In genomic region chr3L:5785237-5786062, dm6 we compare ENCODE assay signal across 1 fruit fly cellular context.
TF ChIP-seq lines count a peak whose summit lies in the region.

No protein-coding gene starts in this region.

TF ChIP-seq in whole organism, embryonic, 481 proteins besides CTCF, POLR2A, EP300 and RAD21 (continued from another document and continues in another):
- TF ChIP-seq CG11560 (tag; IDR thresholded peaks at IDR 0.05; lab: Robert Waterston, UW) (no peak), Sry-β (GFP tag; optimal IDR thresholded peaks at IDR 0.05; lab: Kevin White, UChicago) (peak; percentile 57), CG6791 (GFP tag; IDR thresholded peaks at IDR 0.05; lab: Robert Waterston, UW; ENCODE audit: partially characterized antibody) (no peak), CG7357 (GFP tag; IDR thresholded peaks at IDR 0.05; lab: Robert Waterston, UW) (no peak), az2 (GFP tag; optimal IDR thresholded peaks at IDR 0.05; lab: Kevin White, UChicago) (no peak), org-1 (GFP tag; optimal IDR thresholded peaks at IDR 0.05; lab: Kevin White, UChicago) (peak; percentile 11), CG6854 (GFP tag; optimal IDR thresholded peaks at IDR 0.05; lab: Kevin White, UChicago) (no peak), MTF-1 (GFP tag; optimal IDR thresholded peaks at IDR 0.05; lab: Kevin White, UChicago; ENCODE audit: borderline replicate concordance) (peak; percentile 6), CG3847 (GFP tag; IDR thresholded peaks at IDR 0.05; lab: Robert Waterston, UW) (no peak), gem (tag; optimal IDR thresholded peaks at IDR 0.05; lab: Kevin White, UChicago) (no peak), CG30431 (GFP tag; optimal IDR thresholded peaks at IDR 0.05; lab: Kevin White, UChicago) (no peak), slbo (GFP tag; IDR thresholded peaks at IDR 0.05; lab: Robert Waterston, UW) (0 out of 2 replicates have a peak, but pooled peaks have one; percentile 14), Fer1 (GFP tag; optimal IDR thresholded peaks at IDR 0.05; lab: Kevin White, UChicago) (no peak), shn (GFP tag; optimal IDR thresholded peaks at IDR 0.05; lab: Kevin White, UChicago) (no peak), CkIIα-i1 (GFP tag; IDR thresholded peaks at IDR 0.05; lab: Robert Waterston, UW) (no peak), gcm2 (GFP tag; optimal IDR thresholded peaks at IDR 0.05; lab: Kevin White, UChicago) (no peak), CG18476 (GFP tag; optimal IDR thresholded peaks at IDR 0.05; lab: Kevin White, UChicago) (no peak), CG18619 (GFP tag; optimal IDR thresholded peaks at IDR 0.05; lab: Kevin White, UChicago) (no peak), z (GFP tag; IDR thresholded peaks at IDR 0.05; lab: Robert Waterston, UW) (no peak), Lim3 (GFP tag; IDR thresholded peaks at IDR 0.05; lab: Robert Waterston, UW) (no peak), Bteb2 (GFP tag; optimal IDR thresholded peaks at IDR 0.05; lab: Kevin White, UChicago) (no peak), sens-2 (GFP tag; IDR thresholded peaks at IDR 0.05; lab: Robert Waterston, UW) (no peak), CG12299 (tag; optimal IDR thresholded peaks at IDR 0.05; lab: Kevin White, UChicago) (no peak), btn (GFP tag; optimal IDR thresholded peaks at IDR 0.05; lab: Kevin White, UChicago) (no peak), CG10654 (GFP tag; optimal IDR thresholded peaks at IDR 0.05; lab: Kevin White, UChicago) (no peak), CG4820 (GFP tag; optimal IDR thresholded peaks at IDR 0.05; lab: Kevin White, UChicago) (no peak), Optix (GFP tag; IDR thresholded peaks at IDR 0.05; lab: Robert Waterston, UW) (no peak), Adf1 (GFP tag; IDR thresholded peaks at IDR 0.05; lab: Robert Waterston, UW) (no peak), stc (GFP tag; IDR thresholded peaks at IDR 0.05; lab: Robert Waterston, UW) (no peak), ttk (GFP tag; IDR thresholded peaks at IDR 0.05; lab: Robert Waterston, UW) (no peak), fd3F (GFP tag; optimal IDR thresholded peaks at IDR 0.05; lab: Kevin White, UChicago) (no peak), CG1024 (GFP tag; IDR thresholded peaks at IDR 0.05; lab: Robert Waterston, UW) (peak; percentile 20; the same call in 1 of the 2 replicates), CG31365 (tag; optimal IDR thresholded peaks at IDR 0.05; lab: Kevin White, UChicago) (no peak), Max (GFP tag; optimal IDR thresholded peaks at IDR 0.05; lab: Kevin White, UChicago) (no peak), CG42726 (GFP tag; IDR thresholded peaks at IDR 0.05; lab: Robert Waterston, UW; ENCODE audit: partially characterized antibody) (no peak), CG4854 (GFP tag; optimal IDR thresholded peaks at IDR 0.05; lab: Kevin White, UChicago) (no peak), CG7928 (GFP tag; optimal IDR thresholded peaks at IDR 0.05; lab: Kevin White, UChicago) (no peak), CG17912 (GFP tag; optimal IDR thresholded peaks at IDR 0.05; lab: Kevin White, UChicago) (no peak), ewg (GFP tag; optimal IDR thresholded peaks at IDR 0.05; lab: Kevin White, UChicago) (no peak), E2f2 (GFP tag; IDR thresholded peaks at IDR 0.05; lab: Robert Waterston, UW) (no peak), sisA (GFP tag; IDR thresholded peaks at IDR 0.05; lab: Robert Waterston, UW) (no peak), CG30403 (GFP tag; optimal IDR thresholded peaks at IDR 0.05; lab: Kevin White, UChicago) (no peak), p53 (GFP tag; optimal IDR thresholded peaks at IDR 0.05; lab: Kevin White, UChicago) (peak; percentile 96), CG3281 (GFP tag; optimal IDR thresholded peaks at IDR 0.05; lab: Kevin White, UChicago) (no peak), Sox100B (GFP tag; optimal IDR thresholded peaks at IDR 0.05; lab: Kevin White, UChicago) (no peak), CG30020 (tag; optimal IDR thresholded peaks at IDR 0.05; lab: Kevin White, UChicago) (no peak), CG8924 (tag; optimal IDR thresholded peaks at IDR 0.05; lab: Kevin White, UChicago) (no peak), her (GFP tag; optimal IDR thresholded peaks at IDR 0.05; lab: Kevin White, UChicago) (no peak), sim (GFP tag; IDR thresholded peaks at IDR 0.05; lab: Robert Waterston, UW) (no peak), h (optimal IDR thresholded peaks at IDR 0.05; lab: Kevin White, UChicago) (no peak), chm (GFP tag; IDR thresholded peaks at IDR 0.05; lab: Robert Waterston, UW) (no peak), Nf-YA (GFP tag; IDR thresholded peaks at IDR 0.05; lab: Robert Waterston, UW) (no peak), zfh2 (GFP tag; optimal IDR thresholded peaks at IDR 0.05; lab: Kevin White, UChicago) (no peak), CG12391 (tag; optimal IDR thresholded peaks at IDR 0.05; lab: Kevin White, UChicago) (no peak), kni (GFP tag; optimal IDR thresholded peaks at IDR 0.05; lab: Kevin White, UChicago) (no peak), schlank (tag; optimal IDR thresholded peaks at IDR 0.05; lab: Kevin White, UChicago) (no peak), Elba2 (GFP tag; optimal IDR thresholded peaks at IDR 0.05; lab: Kevin White, UChicago) (no peak), CG17568 (GFP tag; optimal IDR thresholded peaks at IDR 0.05; lab: Kevin White, UChicago) (no peak), scrt (GFP tag; optimal IDR thresholded peaks at IDR 0.05; lab: Kevin White, UChicago) (no peak), Vsx1 (GFP tag; optimal IDR thresholded peaks at IDR 0.05; lab: Kevin White, UChicago) (peak; percentile 1), Nf-YC (tag; optimal IDR thresholded peaks at IDR 0.05; lab: Kevin White, UChicago) (peak; percentile 41), CG6765 (GFP tag; optimal IDR thresholded peaks at IDR 0.05; lab: Kevin White, UChicago) (no peak), CG6175 (GFP tag; IDR thresholded peaks at IDR 0.05; lab: Robert Waterston, UW) (no peak), gfzf (GFP tag; optimal IDR thresholded peaks at IDR 0.05; lab: Kevin White, UChicago) (no peak), Asciz (GFP tag; optimal IDR thresholded peaks at IDR 0.05; lab: Kevin White, UChicago) (peak; percentile 59), gcm (GFP tag; optimal IDR thresholded peaks at IDR 0.05; lab: Kevin White, UChicago) (no peak), trh (GFP tag; optimal IDR thresholded peaks at IDR 0.05; lab: Kevin White, UChicago) (no peak), hth (optimal IDR thresholded peaks at IDR 0.05; lab: Kevin White, UChicago) (no peak), CG7271 (tag; optimal IDR thresholded peaks at IDR 0.05; lab: Kevin White, UChicago) (no peak), Xbp1 (GFP tag; optimal IDR thresholded peaks at IDR 0.05; lab: Kevin White, UChicago) (no peak), CG3838 (GFP tag; optimal IDR thresholded peaks at IDR 0.05; lab: Kevin White, UChicago) (no peak), bsh (GFP tag; optimal IDR thresholded peaks at IDR 0.05; lab: Kevin White, UChicago) (no peak), CG34422 (GFP tag; IDR thresholded peaks at IDR 0.05; lab: Robert Waterston, UW) (no peak), chif (GFP tag; optimal IDR thresholded peaks at IDR 0.05; lab: Kevin White, UChicago) (no peak), CG3163 (GFP tag; optimal IDR thresholded peaks at IDR 0.05; lab: Kevin White, UChicago) (no peak), ara (GFP tag; IDR thresholded peaks at IDR 0.05; lab: Robert Waterston, UW) (0 out of 2 replicates have a peak, but pooled peaks have one; percentile 11), gro (GFP tag; optimal IDR thresholded peaks at IDR 0.05; lab: Kevin White, UChicago) (no peak), BEAF-32 (GFP tag; optimal IDR thresholded peaks at IDR 0.05; lab: Kevin White, UChicago) (no peak), CG32532 (GFP tag; IDR thresholded peaks at IDR 0.05; lab: Robert Waterston, UW) (no peak), Side (GFP tag; optimal IDR thresholded peaks at IDR 0.05; lab: Kevin White, UChicago) (no peak), CG14710 (tag; optimal IDR thresholded peaks at IDR 0.05; lab: Kevin White, UChicago) (no peak), Rx (GFP tag; IDR thresholded peaks at IDR 0.05; lab: Robert Waterston, UW) (no peak), CG9215 (GFP tag; IDR thresholded peaks at IDR 0.05; lab: Robert Waterston, UW) (no peak), CG2202 (tag; optimal IDR thresholded peaks at IDR 0.05; lab: Kevin White, UChicago) (no peak), emc (GFP tag; optimal IDR thresholded peaks at IDR 0.05; lab: Kevin White, UChicago) (no peak), Taf1 (GFP tag; IDR thresholded peaks at IDR 0.05; lab: Robert Waterston, UW) (no peak), CG12071 (GFP tag; optimal IDR thresholded peaks at IDR 0.05; lab: Kevin White, UChicago) (peak; percentile 7), zen (tag; optimal IDR thresholded peaks at IDR 0.05; lab: Kevin White, UChicago) (no peak), Camta (GFP tag; optimal IDR thresholded peaks at IDR 0.05; lab: Kevin White, UChicago) (no peak), Usf (GFP tag; optimal IDR thresholded peaks at IDR 0.05; lab: Kevin White, UChicago) (no peak), Rfx (GFP tag; IDR thresholded peaks at IDR 0.05; lab: Robert Waterston, UW) (no peak), CG17361 (GFP tag; IDR thresholded peaks at IDR 0.05; lab: Robert Waterston, UW) (no peak), nmo (GFP tag; optimal IDR thresholded peaks at IDR 0.05; lab: Kevin White, UChicago) (no peak), tna (GFP tag; IDR thresholded peaks at IDR 0.05; lab: Robert Waterston, UW; ENCODE audit: partially characterized antibody) (no peak), Mad (GFP tag; optimal IDR thresholded peaks at IDR 0.05; lab: Kevin White, UChicago) (no peak), CG3407 (GFP tag; optimal IDR thresholded peaks at IDR 0.05; lab: Kevin White, UChicago) (no peak), lbe (GFP tag; optimal IDR thresholded peaks at IDR 0.05; lab: Kevin White, UChicago) (no peak), lilli (GFP tag; optimal IDR thresholded peaks at IDR 0.05; lab: Kevin White, UChicago) (no peak), CG14441 (GFP tag; IDR thresholded peaks at IDR 0.05; lab: Robert Waterston, UW) (no peak; the same call in 1 of the 2 replicates), knrl (GFP tag; IDR thresholded peaks at IDR 0.05; lab: Robert Waterston, UW; ENCODE audit: partially characterized antibody) (no peak), Chrac-16 (GFP tag; optimal IDR thresholded peaks at IDR 0.05; lab: Kevin White, UChicago) (no peak), pnt (GFP tag; optimal IDR thresholded peaks at IDR 0.05; lab: Kevin White, UChicago) (no peak), klu (GFP tag; IDR thresholded peaks at IDR 0.05; lab: Robert Waterston, UW) (no peak), MBD-R2 (GFP tag; IDR thresholded peaks at IDR 0.05; lab: Robert Waterston, UW) (no peak), pan (optimal IDR thresholded peaks at IDR 0.05; lab: Kevin White, UChicago) (no peak), pan (GFP tag; optimal IDR thresholded peaks at IDR 0.05 in 1 of 2, IDR thresholded peaks at IDR 0.05 in 1 of 2) (no peak), lola (GFP tag; optimal IDR thresholded peaks at IDR 0.05; lab: Kevin White, UChicago) (no peak), cas (GFP tag; IDR thresholded peaks at IDR 0.05; lab: Robert Waterston, UW) (no peak), CG1832 (GFP tag; optimal IDR thresholded peaks at IDR 0.05; lab: Kevin White, UChicago) (peak; percentile 36), tin (GFP tag; optimal IDR thresholded peaks at IDR 0.05; lab: Kevin White, UChicago) (no peak), CG17328 (GFP tag; IDR thresholded peaks at IDR 0.05; lab: Robert Waterston, UW) (no peak), CrebB (tag; optimal IDR thresholded peaks at IDR 0.05; lab: Kevin White, UChicago) (no peak), CG7745 (tag; optimal IDR thresholded peaks at IDR 0.05; lab: Kevin White, UChicago) (no peak), fd102C (GFP tag; optimal IDR thresholded peaks at IDR 0.05; lab: Kevin White, UChicago) (no peak), ems (GFP tag; optimal IDR thresholded peaks at IDR 0.05; lab: Kevin White, UChicago) (no peak), jing (GFP tag; optimal IDR thresholded peaks at IDR 0.05; lab: Kevin White, UChicago) (no peak), twi (tag; optimal IDR thresholded peaks at IDR 0.05; lab: Kevin White, UChicago) (no peak), pum (GFP tag; optimal IDR thresholded peaks at IDR 0.05; lab: Kevin White, UChicago) (no peak), corto (GFP tag; optimal IDR thresholded peaks at IDR 0.05; lab: Kevin White, UChicago) (no peak), Oaz (GFP tag; IDR thresholded peaks at IDR 0.05; lab: Robert Waterston, UW) (no peak), insv (GFP tag; optimal IDR thresholded peaks at IDR 0.05; lab: Kevin White, UChicago) (no peak), CG6813 (GFP tag; optimal IDR thresholded peaks at IDR 0.05; lab: Kevin White, UChicago) (peak; percentile 51), CG17612 (GFP tag; IDR thresholded peaks at IDR 0.05; lab: Robert Waterston, UW) (no peak), sens (GFP tag; lab: Kevin White, UChicago) (peak; percentile 85), crp (GFP tag; optimal IDR thresholded peaks at IDR 0.05; lab: Kevin White, UChicago) (no peak), Hand (GFP tag; optimal IDR thresholded peaks at IDR 0.05; lab: Kevin White, UChicago) (no peak), CG4328 (GFP tag; optimal IDR thresholded peaks at IDR 0.05; lab: Kevin White, UChicago) (no peak), chinmo (GFP tag; IDR thresholded peaks at IDR 0.05; lab: Robert Waterston, UW; ENCODE audit: partially characterized antibody) (no peak), pb (GFP tag; optimal IDR thresholded peaks at IDR 0.05; lab: Kevin White, UChicago) (no peak), CG6683 (GFP tag; optimal IDR thresholded peaks at IDR 0.05; lab: Kevin White, UChicago) (no peak), CG8478 (optimal IDR thresholded peaks at IDR 0.05; lab: Kevin White, UChicago) (no peak), CG12744 (GFP tag; optimal IDR thresholded peaks at IDR 0.05; lab: Kevin White, UChicago) (no peak), CG8281 (tag; optimal IDR thresholded peaks at IDR 0.05; lab: Kevin White, UChicago) (no peak), Kr (GFP tag; optimal IDR thresholded peaks at IDR 0.05; lab: Kevin White, UChicago) (no peak), cwo (GFP tag; optimal IDR thresholded peaks at IDR 0.05; lab: Kevin White, UChicago) (no peak), CG4404 (GFP tag; IDR thresholded peaks at IDR 0.05; lab: Robert Waterston, UW) (no peak), CG12219 (GFP tag; optimal IDR thresholded peaks at IDR 0.05; lab: Kevin White, UChicago) (no peak), ac (GFP tag; optimal IDR thresholded peaks at IDR 0.05; lab: Kevin White, UChicago) (no peak), CG1603 (tag; optimal IDR thresholded peaks at IDR 0.05; lab: Kevin White, UChicago) (peak; percentile 30), Dll (GFP tag; IDR thresholded peaks at IDR 0.05; lab: Robert Waterston, UW; ENCODE audit: partially characterized antibody) (no peak), inv (GFP tag; IDR thresholded peaks at IDR 0.05; lab: Robert Waterston, UW; ENCODE audit: partially characterized antibody) (no peak)
